Worm (Caenorhabditis elegans) whole organism, L3 larva: Measurements from ENCODE around the gene lin-7.

Source experiments
- R02D3.7 ChIP-seq: fragments of 150-350 bp; optimal IDR thresholded peaks from 2 replicates; lab custom pipeline; 2014; ENCODE audit warnings: missing biosample characterization, missing genetic modification characterization
- ceh-28 ChIP-seq: fragments of 150-350 bp; optimal IDR thresholded peaks from 2 replicates; lab custom pipeline; 2014; ENCODE audit warnings: missing biosample characterization, missing genetic modification reagents, missing genetic modification characterization
- ceh-9 ChIP-seq: sonication (generic microtip); optimal IDR thresholded peaks from 2 replicates; lab custom pipeline; 2018; ENCODE audit warnings: missing biosample characterization, missing genetic modification characterization
- nhr-11 ChIP-seq: fragments of 150-350 bp; optimal IDR thresholded peaks from 2 replicates; lab custom pipeline; 2014; ENCODE audit warnings: missing biosample characterization, missing genetic modification characterization
- nhr-237 ChIP-seq: fragments of 150-350 bp; optimal IDR thresholded peaks from 2 replicates; lab custom pipeline; 2014; ENCODE audit warnings: missing biosample characterization, missing genetic modification characterization
- pqm-1 ChIP-seq: fragments of 150-350 bp; optimal IDR thresholded peaks from 2 replicates; lab custom pipeline; 2017; ENCODE audit warnings: missing biosample characterization, missing genetic modification characterization, inconsistent platforms
- skn-1 ChIP-seq: fragments of 150-350 bp; optimal IDR thresholded peaks from 2 replicates; lab custom pipeline; 2014; ENCODE audit warnings: missing biosample characterization, missing genetic modification characterization
- unc-62 ChIP-seq: fragments of 150-350 bp; sonication (generic microtip); optimal IDR thresholded peaks from 4 replicates; lab custom pipeline; 2014; ENCODE audit warnings: missing biosample characterization, missing genetic modification reagents, missing genetic modification characterization
- ztf-4 ChIP-seq: fragments of 150-350 bp; optimal IDR thresholded peaks from 2 replicates; lab custom pipeline; 2014; ENCODE audit warnings: missing biosample characterization, missing genetic modification characterization

ce11 chrII:14361719-14362118, 12.5 kb upstream of the lin-7 start, which contains the start of gene tebp-1:
- TF ChIP-seq pqm-1 (tag; lab: Kevin White, UChicago) (no peak), skn-1 (tag; lab: Kevin White, UChicago) (no peak), ztf-4 (no peak), unc-62 (GFP tag; lab: Kevin White, UChicago) (no peak), nhr-237 (tag; lab: Kevin White, UChicago) (no peak), R02D3.7 (tag; lab: Kevin White, UChicago) (no peak), nhr-11 (tag; lab: Kevin White, UChicago) (no peak), ceh-9 (tag; lab: Kevin White, UChicago) (no peak), ceh-28 (tag; lab: Kevin White, UChicago) (no peak)
